Fruit fly (Drosophila melanogaster) whole organism, embryonic: Measurements from ENCODE around the gene Pvf2.

Experiments used
- Atf-2 ChIP-seq: fragments of 200-800 bp; sonication (Bioruptor generic); optimal IDR thresholded peaks from 2 replicates; lab custom pipeline; 2016; ENCODE audit warnings: missing biosample characterization, missing genetic modification characterization
- Bgb ChIP-seq: fragments of 200-800 bp; sonication (Bioruptor generic); IDR thresholded peaks from 2 replicates; pipeline ENCODE4 v1.3.6; 2022; ENCODE audit warnings: missing biosample characterization, missing genetic modification characterization; ENCODE audit not compliant: partially characterized antibody
- CG10209 ChIP-seq: fragments of 200-800 bp; sonication (Bioruptor generic); optimal IDR thresholded peaks from 3 replicates; lab custom pipeline; 2017; ENCODE audit warnings: missing biosample characterization, mild to moderate bottlenecking, missing genetic modification characterization, missing genetic modification reagents
- CG10274 ChIP-seq: fragments of 200-800 bp; sonication (Bioruptor generic); optimal IDR thresholded peaks from 3 replicates; lab custom pipeline; 2017; ENCODE audit warnings: missing biosample characterization, mild to moderate bottlenecking, missing genetic modification characterization
- CG10431 ChIP-seq: fragments of 200-800 bp; sonication (Bioruptor generic); optimal IDR thresholded peaks from 3 replicates; lab custom pipeline; 2018; ENCODE audit warnings: missing biosample characterization, mild to moderate bottlenecking, missing genetic modification characterization
- CG10543 ChIP-seq: fragments of 200-800 bp; sonication (Bioruptor generic); optimal IDR thresholded peaks from 3 replicates; lab custom pipeline; 2017; ENCODE audit warnings: missing biosample characterization, mild to moderate bottlenecking, missing genetic modification characterization, moderate library complexity
- CG11504 ChIP-seq: fragments of 200-800 bp; sonication (Bioruptor generic); optimal IDR thresholded peaks from 3 replicates; lab custom pipeline; 2019; ENCODE audit warnings: missing biosample characterization, mild to moderate bottlenecking, missing genetic modification characterization, moderate library complexity
- CG12659 ChIP-seq: fragments of 200-800 bp; sonication (Bioruptor generic); optimal IDR thresholded peaks from 3 replicates; lab custom pipeline; 2017; ENCODE audit warnings: mild to moderate bottlenecking, missing biosample characterization, missing genetic modification reagents, missing genetic modification characterization
- CG13775 ChIP-seq: fragments of 200-800 bp; sonication (Bioruptor generic); optimal IDR thresholded peaks from 3 replicates; lab custom pipeline; 2017; ENCODE audit warnings: missing biosample characterization, mild to moderate bottlenecking, missing genetic modification characterization
- CG14965 ChIP-seq: fragments of 200-800 bp; sonication (Bioruptor generic); optimal IDR thresholded peaks from 2 replicates; lab custom pipeline; 2016; ENCODE audit warnings: missing biosample characterization, missing genetic modification characterization, borderline replicate concordance
- CG15601 ChIP-seq: fragments of 200-800 bp; sonication (Bioruptor generic); optimal IDR thresholded peaks from 3 replicates; lab custom pipeline; 2019; ENCODE audit warnings: missing biosample characterization, mild to moderate bottlenecking, missing genetic modification characterization, moderate library complexity
- CG1603 ChIP-seq: fragments of 200-800 bp; sonication (Bioruptor generic); optimal IDR thresholded peaks from 2 replicates; lab custom pipeline; 2019; ENCODE audit warnings: missing biosample characterization, mild to moderate bottlenecking, missing genetic modification characterization, moderate library complexity
- CG17568 ChIP-seq: fragments of 200-800 bp; sonication (Bioruptor generic); optimal IDR thresholded peaks from 2 replicates; lab custom pipeline; 2018; ENCODE audit warnings: missing biosample characterization, mild to moderate bottlenecking, missing genetic modification characterization, moderate library complexity
- CG18599 ChIP-seq: fragments of 200-800 bp; sonication (Bioruptor generic); optimal IDR thresholded peaks from 3 replicates; lab custom pipeline; 2017; ENCODE audit warnings: missing biosample characterization, missing genetic modification characterization, mild to moderate bottlenecking, moderate library complexity, missing genetic modification reagents
- CG2129 ChIP-seq: fragments of 200-800 bp; sonication (Bioruptor generic); IDR thresholded peaks from 2 replicates; pipeline ENCODE4 v1.3.6; 2022; ENCODE audit warnings: missing biosample characterization, missing genetic modification characterization; ENCODE audit not compliant: partially characterized antibody
- CG2875 ChIP-seq: fragments of 200-800 bp; sonication (Bioruptor generic); optimal IDR thresholded peaks from 2 replicates; lab custom pipeline; 2017; ENCODE audit warnings: missing biosample characterization, mild to moderate bottlenecking, missing genetic modification characterization, missing genetic modification reagents
- CG33213 ChIP-seq: fragments of 200-800 bp; sonication (Bioruptor generic); optimal IDR thresholded peaks from 3 replicates; lab custom pipeline; 2016; ENCODE audit warnings: missing biosample characterization, missing genetic modification characterization
- CG3407 ChIP-seq: fragments of 200-800 bp; sonication (Bioruptor generic); optimal IDR thresholded peaks from 2 replicates; lab custom pipeline; 2018; ENCODE audit warnings: missing biosample characterization, mild to moderate bottlenecking, missing genetic modification characterization
- CG3838 ChIP-seq: fragments of 200-800 bp; sonication (Bioruptor generic); optimal IDR thresholded peaks from 3 replicates; lab custom pipeline; 2016; ENCODE audit warnings: missing biosample characterization, missing genetic modification characterization
- CG6175 ChIP-seq: fragments of 200-800 bp; sonication (Bioruptor generic); IDR thresholded peaks from 3 replicates; pipeline ENCODE4 v1.3.6; 2022; ENCODE audit warnings: missing biosample characterization, missing genetic modification characterization
- CG8924 ChIP-seq: fragments of 200-800 bp; optimal IDR thresholded peaks from 3 replicates; lab custom pipeline; 2019; ENCODE audit warnings: missing biosample characterization, mild to moderate bottlenecking, missing genetic modification characterization, moderate library complexity
- D19A ChIP-seq: fragments of 200-800 bp; optimal IDR thresholded peaks from 3 replicates; lab custom pipeline; 2019; ENCODE audit warnings: missing biosample characterization, mild to moderate bottlenecking, missing genetic modification characterization, moderate library complexity
- Eip74EF ChIP-seq, 2 experiments: fragments of 200-800 bp in 1 of 2; fragments of >200 bp in 1 of 2; sonication (Bioruptor generic) in 1 of 2; optimal IDR thresholded peaks; 2 replicates each; lab custom pipeline; 2017 to 2019; ENCODE audit warnings: missing biosample characterization in 2 of 2, missing genetic modification characterization in 2 of 2, mild to moderate bottlenecking in 1 of 2, moderate library complexity in 1 of 2
- Med ChIP-seq: fragments of 200-800 bp; sonication (Bioruptor generic); peaks from one replicate; lab custom pipeline; 2016; ENCODE audit warnings: missing biosample characterization, missing genetic modification characterization, mild to moderate bottlenecking, inconsistent platforms, moderate library complexity
- Neu2 ChIP-seq: fragments of 200-800 bp; sonication (Bioruptor generic); optimal IDR thresholded peaks from 3 replicates; lab custom pipeline; 2016; ENCODE audit warnings: missing biosample characterization, missing genetic modification characterization, borderline replicate concordance
- Opbp ChIP-seq: fragments of 200-800 bp; sonication (Bioruptor generic); IDR thresholded peaks from 3 replicates; pipeline ENCODE4 v1.3.6; 2022; ENCODE audit warnings: missing biosample characterization, missing genetic modification characterization; ENCODE audit not compliant: partially characterized antibody
- Ptx1 ChIP-seq: fragments of 200-800 bp; sonication (Bioruptor generic); IDR thresholded peaks from 2 replicates; pipeline ENCODE4 v1.3.6; 2022; ENCODE audit warnings: missing biosample characterization, missing genetic modification characterization
- ato ChIP-seq: fragments of 200-800 bp; sonication (Bioruptor generic); IDR thresholded peaks from 2 replicates; pipeline ENCODE4 v1.3.6; 2022; ENCODE audit warnings: missing biosample characterization, missing genetic modification characterization; ENCODE audit not compliant: partially characterized antibody
- cg ChIP-seq: fragments of 200-800 bp; sonication (Bioruptor generic); optimal IDR thresholded peaks from 3 replicates; lab custom pipeline; 2019; ENCODE audit warnings: missing biosample characterization, mild to moderate bottlenecking, missing genetic modification characterization, moderate library complexity
- cwo ChIP-seq: fragments of 200-800 bp; sonication (Bioruptor generic); optimal IDR thresholded peaks from 3 replicates; lab custom pipeline; 2017; ENCODE audit warnings: missing biosample characterization, missing genetic modification characterization, mild to moderate bottlenecking, moderate library complexity, missing genetic modification reagents
- dan ChIP-seq: fragments of 200-800 bp; sonication (Bioruptor generic); IDR thresholded peaks from 2 replicates; pipeline ENCODE4 v1.3.6; 2022; ENCODE audit warnings: missing biosample characterization, missing genetic modification characterization
- dimm ChIP-seq: fragments of 200-800 bp; sonication (Bioruptor generic); IDR thresholded peaks from 2 replicates; pipeline ENCODE4 v1.3.6; 2022; ENCODE audit warnings: missing biosample characterization, missing genetic modification characterization
- dmrt11E ChIP-seq: fragments of 200-800 bp; sonication (Bioruptor generic); optimal IDR thresholded peaks from 3 replicates; lab custom pipeline; 2018; ENCODE audit warnings: missing biosample characterization, mild to moderate bottlenecking, missing genetic modification characterization, moderate library complexity
- eve ChIP-seq, 2 experiments: fragments of >200 bp; optimal IDR thresholded peaks; 2 replicates each; lab custom pipeline; 2017; ENCODE audit warnings: missing biosample characterization in 2 of 2, missing genetic modification characterization in 2 of 2
- gcm ChIP-seq: fragments of 200-800 bp; sonication (Bioruptor generic); optimal IDR thresholded peaks from 2 replicates; lab custom pipeline; 2019; ENCODE audit warnings: missing biosample characterization, mild to moderate bottlenecking, missing genetic modification characterization, moderate library complexity
- gfzf ChIP-seq: fragments of 200-800 bp; sonication (Bioruptor generic); optimal IDR thresholded peaks from 2 replicates; lab custom pipeline; 2016; ENCODE audit warnings: missing biosample characterization, mild to moderate bottlenecking, missing genetic modification characterization, moderate library complexity
- gro ChIP-seq: fragments of 200-800 bp; sonication (Bioruptor generic); optimal IDR thresholded peaks from 2 replicates; lab custom pipeline; 2016; ENCODE audit warnings: missing biosample characterization, missing genetic modification characterization
- h ChIP-seq: fragments of >200 bp; optimal IDR thresholded peaks from 2 replicates; lab custom pipeline; 2017
- ham ChIP-seq: fragments of 200-800 bp; sonication (Bioruptor generic); IDR thresholded peaks from 2 replicates; pipeline ENCODE4 v1.3.6; 2022; ENCODE audit warnings: missing biosample characterization, missing genetic modification characterization
- kni ChIP-seq: fragments of 200-800 bp; sonication (Bioruptor generic); optimal IDR thresholded peaks from 3 replicates; lab custom pipeline; 2017; ENCODE audit warnings: mild to moderate bottlenecking, missing biosample characterization, missing genetic modification reagents, missing genetic modification characterization
- lola ChIP-seq, 3 experiments: fragments of >200 bp in 2 of 3; fragments of 200-800 bp in 1 of 3; sonication (Bioruptor generic) in 1 of 3; optimal IDR thresholded peaks; 2 replicates each; lab custom pipeline; 2017 to 2019; ENCODE audit warnings: missing biosample characterization in 3 of 3, missing genetic modification characterization in 3 of 3, mild to moderate bottlenecking in 1 of 3, moderate library complexity in 1 of 3
- nerfin-2 ChIP-seq: fragments of 200-800 bp; sonication (Bioruptor generic); IDR thresholded peaks from 2 replicates; pipeline ENCODE4 v1.3.6; 2022; ENCODE audit warnings: missing biosample characterization, missing genetic modification characterization; ENCODE audit not compliant: partially characterized antibody
- pb ChIP-seq: fragments of 200-800 bp; sonication (Bioruptor generic); optimal IDR thresholded peaks from 3 replicates; lab custom pipeline; 2016; ENCODE audit warnings: missing biosample characterization, missing genetic modification characterization
- ranshi ChIP-seq: fragments of 200-800 bp; sonication (Bioruptor generic); IDR thresholded peaks from 2 replicates; pipeline ENCODE4 v1.3.6; 2022; ENCODE audit warnings: missing biosample characterization, missing genetic modification characterization
- sens ChIP-seq: fragments of 200-800 bp; sonication (Bioruptor generic); peaks from one replicate; lab custom pipeline; 2016; ENCODE audit warnings: missing biosample characterization, missing genetic modification characterization
- vnd ChIP-seq: fragments of 200-800 bp; sonication (Bioruptor generic); IDR thresholded peaks from 3 replicates; pipeline ENCODE4 v1.3.6; 2022; ENCODE audit warnings: missing biosample characterization, missing genetic modification characterization; ENCODE audit not compliant: partially characterized antibody

Pvf2 gene

DNA sequence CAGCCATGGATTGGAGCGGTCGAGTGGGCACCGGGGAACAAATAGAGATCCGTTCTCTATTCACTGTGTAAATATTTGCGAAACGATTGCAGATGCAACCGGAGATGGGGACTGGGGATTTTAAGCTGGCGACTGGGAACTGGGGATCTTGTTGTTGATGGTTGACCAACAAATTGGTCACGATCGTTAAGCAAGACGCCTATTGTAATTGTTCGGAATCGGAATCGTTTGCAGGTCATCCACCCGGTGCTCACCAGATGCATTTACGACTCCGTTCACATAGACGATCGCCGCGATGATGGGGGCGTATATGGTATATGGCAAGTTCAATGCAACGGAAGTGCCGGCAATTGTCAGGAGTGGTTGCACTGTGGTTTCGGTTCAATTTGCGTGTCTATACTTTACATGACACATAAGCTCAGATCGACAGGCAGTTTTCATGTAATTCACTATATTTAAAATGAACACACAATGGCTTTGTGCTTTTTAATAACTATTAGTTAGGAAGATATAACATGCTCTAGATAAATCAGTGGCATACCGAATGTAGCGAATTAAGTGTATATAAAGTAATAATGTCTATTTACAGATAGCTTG is 33.9 kb upstream of the Pvf2 start (continued):
- TF ChIP-seq h (lab: Kevin White, UChicago) (no peak), CG10431 (GFP tag; lab: Kevin White, UChicago) (no peak), CG6175 (GFP tag; lab: Robert Waterston, UW) (no peak), gcm (GFP tag; lab: Kevin White, UChicago) (peak; percentile 19), CG1603 (no peak), pb (GFP tag; lab: Kevin White, UChicago) (no peak), Opbp (GFP tag; lab: Robert Waterston, UW) (no peak), CG3407 (GFP tag; lab: Kevin White, UChicago) (peak; percentile 2), CG15601 (tag; lab: Kevin White, UChicago) (no peak), CG2875 (GFP tag; lab: Kevin White, UChicago) (no peak), CG3838 (GFP tag; lab: Kevin White, UChicago) (no peak), CG12659 (GFP tag; lab: Kevin White, UChicago) (no peak), vnd (GFP tag; lab: Robert Waterston, UW) (no peak), gfzf (GFP tag; lab: Kevin White, UChicago) (no peak), CG33213 (GFP tag; lab: Kevin White, UChicago) (no peak), Atf-2 (GFP tag; lab: Kevin White, UChicago) (no peak), sens (peak; percentile 66), kni (peak; percentile 21)

- no peak for TF ChIP-seq CG2129
- TF ChIP-seq CG15601 (tag; lab: Kevin White, UChicago): no peak
- TF ChIP-seq Ptx1 (GFP tag; lab: Robert Waterston, UW): no peak
- TF ChIP-seq ham (GFP tag; lab: Robert Waterston, UW): no peak
- peak in 1 of 2 experiments; percentile 7 for TF ChIP-seq Eip74EF (GFP tag; optimal IDR thresholded peaks at IDR 0.05; lab: Kevin White, UChicago)
- peak; percentile 49 for TF ChIP-seq sens
- peak; percentile 54 for TF ChIP-seq Med
- no peak for TF ChIP-seq gro (GFP tag; lab: Kevin White, UChicago)
- TF ChIP-seq dmrt11E: no peak
- TF ChIP-seq CG17568: no peak
- no peak for TF ChIP-seq CG8924 (tag; lab: Kevin White, UChicago)
- no peak for TF ChIP-seq CG18599
- TF ChIP-seq CG3838 (GFP tag; lab: Kevin White, UChicago): no peak
- no peak for TF ChIP-seq Neu2 (GFP tag; lab: Kevin White, UChicago)
- TF ChIP-seq nerfin-2 (GFP tag; lab: Robert Waterston, UW): no peak
- no peak for TF ChIP-seq CG10543 (GFP tag; lab: Kevin White, UChicago)
- no peak for TF ChIP-seq dimm
- TF ChIP-seq ranshi (GFP tag; lab: Robert Waterston, UW): no peak
- TF ChIP-seq cg: no peak
- no peak for TF ChIP-seq CG13775 (GFP tag; lab: Kevin White, UChicago)
- no peak for TF ChIP-seq ato (GFP tag; lab: Robert Waterston, UW)
- TF ChIP-seq CG10274 (GFP tag; lab: Kevin White, UChicago): peak; percentile 3
- TF ChIP-seq D19A (tag; lab: Kevin White, UChicago): peak; percentile 45
- no peak for TF ChIP-seq dan (GFP tag; lab: Robert Waterston, UW)
- TF ChIP-seq eve (GFP tag; optimal IDR thresholded peaks at IDR 0.05; lab: Kevin White, UChicago): peak in 1 of 2 experiments; percentile 18
- TF ChIP-seq Bgb: no peak
- TF ChIP-seq CG11504 (tag; lab: Kevin White, UChicago): peak; percentile 19
- no peak for TF ChIP-seq CG10209
- TF ChIP-seq CG14965: no peak
- TF ChIP-seq lola (GFP tag; optimal IDR thresholded peaks at IDR 0.05; lab: Kevin White, UChicago): peak in 1 of 3 experiments; percentile 7
- TF ChIP-seq cwo (GFP tag; lab: Kevin White, UChicago): peak; percentile 58
Observed at dm6 chr2L:7117552-7118144, 33.2 kb upstream of the Pvf2 start.
